Worm (Caenorhabditis elegans) whole organism, young adult: ENCODE results near the gene mboa-6.

Experiments
- B0035.1 ChIP-seq: sonication (generic microtip); optimal IDR thresholded peaks from 2 replicates; lab custom pipeline; 2016; ENCODE audit warnings: missing genetic modification characterization, mild to moderate bottlenecking, missing compliant biosample characterization, missing genotype, missing genetic modification reagents
- D2030.7 ChIP-seq: fragments of 200-800 bp; sonication (Bioruptor generic); IDR thresholded peaks from 2 replicates; pipeline ENCODE4 v1.3.6; 2022; ENCODE audit warnings: missing genetic modification reagents, missing genetic modification characterization, missing compliant biosample characterization
- F39B2.1 ChIP-seq: fragments of 200-800 bp; sonication (Bioruptor generic); IDR thresholded peaks from 2 replicates; pipeline ENCODE4 v1.3.6; 2022; ENCODE audit warnings: missing genetic modification reagents, missing genetic modification characterization, missing compliant biosample characterization
- F49E8.2 ChIP-seq: sonication (generic microtip); optimal IDR thresholded peaks from 3 replicates; lab custom pipeline; 2017; ENCODE audit warnings: missing genetic modification characterization, mild to moderate bottlenecking, missing compliant biosample characterization, antibody characterized with exemption, moderate library complexity; ENCODE audit not compliant: insufficient read depth
- F52B5.7 ChIP-seq: sonication (generic microtip); optimal IDR thresholded peaks from 2 replicates; lab custom pipeline; 2016; ENCODE audit warnings: mild to moderate bottlenecking, missing genetic modification characterization, missing compliant biosample characterization
- F57A8.1 ChIP-seq: fragments of 200-800 bp; sonication (Bioruptor generic); optimal IDR thresholded peaks from 2 replicates; lab custom pipeline; 2018; ENCODE audit warnings: mild to moderate bottlenecking, missing genetic modification characterization, moderate library complexity, missing compliant biosample characterization
- F57C9.4 ChIP-seq: sonication (generic microtip); optimal IDR thresholded peaks from 2 replicates; lab custom pipeline; 2017; ENCODE audit warnings: mild to moderate bottlenecking, missing genetic modification characterization, missing compliant biosample characterization
- K11D2.4 ChIP-seq: fragments of 200-800 bp; sonication (Bioruptor generic); IDR thresholded peaks from 2 replicates; pipeline ENCODE4 v1.3.6; 2022; ENCODE audit warnings: missing genetic modification reagents, missing genetic modification characterization, missing compliant biosample characterization
- K12H6.12 ChIP-seq: fragments of 200-800 bp; sonication (Bioruptor generic); optimal IDR thresholded peaks from 2 replicates; lab custom pipeline; 2018; ENCODE audit warnings: mild to moderate bottlenecking, missing genetic modification characterization, missing compliant biosample characterization
- T26A5.8 ChIP-seq: sonication (generic microtip); optimal IDR thresholded peaks from 2 replicates; lab custom pipeline; 2016; ENCODE audit warnings: missing genetic modification characterization, missing compliant biosample characterization
- Y53F4B.3 ChIP-seq: fragments of 200-800 bp; sonication (Bioruptor generic); IDR thresholded peaks from 2 replicates; pipeline ENCODE4 v1.3.6; 2022; ENCODE audit warnings: missing genetic modification reagents, missing genetic modification characterization, missing compliant biosample characterization
- Y67H2A.10 ChIP-seq: fragments of 200-800 bp; sonication (Bioruptor generic); conservative IDR thresholded peaks from 2 replicates; pipeline ENCODE4 v1.3.6; 2022; ENCODE audit warnings: missing genetic modification reagents, missing genetic modification characterization, missing compliant biosample characterization
- akir-1 ChIP-seq: fragments of 200-800 bp; sonication (Bioruptor generic); optimal IDR thresholded peaks from 2 replicates; lab custom pipeline; 2018; ENCODE audit warnings: mild to moderate bottlenecking, missing genetic modification characterization, moderate library complexity, missing compliant biosample characterization
- ama-1 ChIP-seq, 3 experiments: fragments of 150-350 bp in 1 of 3; sonication (generic microtip) in 2 of 3; optimal IDR thresholded peaks; 2 replicates each; lab custom pipeline; 2014 to 2018; ENCODE audit warnings: missing biosample characterization in 2 of 3, missing genetic modification characterization in 2 of 3, missing genetic modification reagents in 2 of 3
- aptf-3 ChIP-seq: fragments of 200-800 bp; sonication (Bioruptor generic); IDR thresholded peaks from 2 replicates; pipeline ENCODE4 v1.3.6; 2022; ENCODE audit warnings: missing genetic modification characterization, missing compliant biosample characterization
- atf-7 ChIP-seq: sonication (generic microtip); optimal IDR thresholded peaks from 2 replicates; lab custom pipeline; 2017; ENCODE audit warnings: mild to moderate bottlenecking, missing genetic modification characterization, missing compliant biosample characterization
- attf-3 ChIP-seq: fragments of 200-800 bp; sonication (Bioruptor generic); conservative IDR thresholded peaks from 2 replicates; pipeline ENCODE4 v1.3.6; 2022; ENCODE audit warnings: missing genetic modification reagents, missing genetic modification characterization, missing compliant biosample characterization
- attf-6 ChIP-seq: fragments of 200-800 bp; sonication (Bioruptor generic); IDR thresholded peaks from 2 replicates; pipeline ENCODE4 v1.3.6; 2022; ENCODE audit warnings: missing genetic modification reagents, missing genetic modification characterization, missing compliant biosample characterization
- bed-1 ChIP-seq: fragments of 200-800 bp; sonication (Bioruptor generic); IDR thresholded peaks from 2 replicates; pipeline ENCODE4 v1.3.6; 2022; ENCODE audit warnings: missing genetic modification reagents, missing genetic modification characterization, missing compliant biosample characterization
- bed-2 ChIP-seq: fragments of 200-800 bp; sonication (Bioruptor generic); IDR thresholded peaks from 2 replicates; pipeline ENCODE4 v1.3.6; 2022; ENCODE audit warnings: missing genetic modification reagents, missing genetic modification characterization, missing compliant biosample characterization
- ceh-27 ChIP-seq: fragments of 200-800 bp; sonication (Bioruptor generic); optimal IDR thresholded peaks from 2 replicates; lab custom pipeline; 2018; ENCODE audit warnings: mild to moderate bottlenecking, missing genetic modification characterization, moderate library complexity, missing compliant biosample characterization
- ceh-79 ChIP-seq: sonication (generic microtip); optimal IDR thresholded peaks from 2 replicates; lab custom pipeline; 2017; ENCODE audit warnings: mild to moderate bottlenecking, missing genetic modification characterization, missing compliant biosample characterization
- die-1 ChIP-seq: sonication (generic microtip); optimal IDR thresholded peaks from 2 replicates; lab custom pipeline; 2016; ENCODE audit warnings: missing genotype, mild to moderate bottlenecking, missing genetic modification characterization, missing compliant biosample characterization
- dpff-1 ChIP-seq: sonication (generic microtip); optimal IDR thresholded peaks from 2 replicates; lab custom pipeline; 2017; ENCODE audit warnings: mild to moderate bottlenecking, missing genetic modification characterization, missing compliant biosample characterization
- dpl-1 ChIP-seq: fragments of 150-350 bp; optimal IDR thresholded peaks from 2 replicates; lab custom pipeline; 2014; ENCODE audit warnings: missing biosample characterization, missing genetic modification reagents, missing genetic modification characterization
- egl-44 ChIP-seq: fragments of 200-800 bp; sonication (Bioruptor generic); IDR thresholded peaks from 2 replicates; pipeline ENCODE4 v1.3.6; 2022; ENCODE audit warnings: missing genetic modification reagents, missing genetic modification characterization, missing compliant biosample characterization
- ets-4 ChIP-seq: fragments of 200-800 bp; sonication (Bioruptor generic); optimal IDR thresholded peaks from 2 replicates; lab custom pipeline; 2018; ENCODE audit warnings: mild to moderate bottlenecking, missing genetic modification characterization, missing compliant biosample characterization
- hlh-12 ChIP-seq: sonication (generic microtip); optimal IDR thresholded peaks from 2 replicates; lab custom pipeline; 2016; ENCODE audit warnings: missing genetic modification characterization, missing compliant biosample characterization
- hlh-26 ChIP-seq: fragments of 200-800 bp; sonication (Bioruptor generic); conservative IDR thresholded peaks from 2 replicates; pipeline ENCODE4 v1.3.6; 2022; ENCODE audit warnings: missing genetic modification reagents, missing genetic modification characterization, missing compliant biosample characterization
- lag-1 ChIP-seq: fragments of 200-800 bp; sonication (Bioruptor generic); IDR thresholded peaks from 2 replicates; pipeline ENCODE4 v1.3.6; 2022; ENCODE audit warnings: missing genetic modification reagents, missing genetic modification characterization, missing compliant biosample characterization
- lin-26 ChIP-seq: fragments of 200-800 bp; sonication (Bioruptor generic); IDR thresholded peaks from 2 replicates; pipeline ENCODE4 v1.3.6; 2022; ENCODE audit warnings: missing genetic modification reagents, missing genetic modification characterization, missing compliant biosample characterization
- lin-40 ChIP-seq: sonication (generic microtip); optimal IDR thresholded peaks from 2 replicates; lab custom pipeline; 2016; ENCODE audit warnings: missing genetic modification characterization, mild to moderate bottlenecking, missing compliant biosample characterization, missing genotype, missing genetic modification reagents
- lin-54 ChIP-seq: fragments of 200-800 bp; sonication (Bioruptor generic); optimal IDR thresholded peaks from 2 replicates; lab custom pipeline; 2018; ENCODE audit warnings: mild to moderate bottlenecking, missing genetic modification characterization, missing compliant biosample characterization
- lsl-1 ChIP-seq: fragments of 200-800 bp; sonication (Bioruptor generic); optimal IDR thresholded peaks from 2 replicates; lab custom pipeline; 2018; ENCODE audit warnings: mild to moderate bottlenecking, missing genetic modification characterization, moderate library complexity, missing compliant biosample characterization
- mcd-1 ChIP-seq: fragments of 200-800 bp; sonication (Bioruptor generic); IDR thresholded peaks from 2 replicates; pipeline ENCODE4 v1.3.6; 2022; ENCODE audit warnings: missing genetic modification reagents, missing genetic modification characterization, missing compliant biosample characterization
- mes-4 ChIP-seq: sonication (generic microtip); optimal IDR thresholded peaks from 2 replicates; lab custom pipeline; 2016; ENCODE audit warnings: missing genotype, missing genetic modification characterization, missing compliant biosample characterization
- mxl-1 ChIP-seq: sonication (generic microtip); optimal IDR thresholded peaks from 2 replicates; lab custom pipeline; 2016; ENCODE audit warnings: missing genetic modification characterization, missing compliant biosample characterization
- nhr-120 ChIP-seq: fragments of 200-800 bp; sonication (Bioruptor generic); IDR thresholded peaks from 2 replicates; pipeline ENCODE4 v1.3.6; 2022; ENCODE audit warnings: missing genetic modification characterization, missing compliant biosample characterization
- nhr-27 ChIP-seq: fragments of 200-800 bp; sonication (Bioruptor generic); optimal IDR thresholded peaks from 2 replicates; lab custom pipeline; 2018; ENCODE audit warnings: mild to moderate bottlenecking, missing genetic modification characterization, moderate library complexity, missing compliant biosample characterization
- pbrm-1 ChIP-seq: fragments of 200-800 bp; sonication (Bioruptor generic); IDR thresholded peaks from 2 replicates; pipeline ENCODE4 v1.3.6; 2022; ENCODE audit warnings: missing genetic modification reagents, missing genetic modification characterization, missing compliant biosample characterization
- pha-4 ChIP-seq: fragments of 150-350 bp; sonication (generic microtip); optimal IDR thresholded peaks from 2 replicates; lab custom pipeline; 2014; ENCODE audit warnings: missing biosample characterization, missing genetic modification reagents, missing genetic modification characterization
- rcor-1 ChIP-seq: fragments of 200-800 bp; sonication (Bioruptor generic); IDR thresholded peaks from 2 replicates; pipeline ENCODE4 v1.3.6; 2022; ENCODE audit warnings: missing genetic modification reagents, missing genetic modification characterization, missing compliant biosample characterization
- sea-2 ChIP-seq: fragments of 200-800 bp; sonication (Bioruptor generic); IDR thresholded peaks from 2 replicates; pipeline ENCODE4 v1.3.6; 2022; ENCODE audit warnings: missing genetic modification characterization, missing compliant biosample characterization
- snpc-1.3 ChIP-seq: sonication (generic microtip); optimal IDR thresholded peaks from 2 replicates; lab custom pipeline; 2017; ENCODE audit warnings: missing genetic modification characterization, mild to moderate bottlenecking, missing compliant biosample characterization, antibody characterized with exemption, moderate library complexity, missing genotype, missing genetic modification reagents; ENCODE audit not compliant: insufficient read depth
- snpc-4 ChIP-seq, 5 experiments: fragments of 150-350 bp in 1 of 5; sonication (generic microtip) in 4 of 5; optimal IDR thresholded peaks; 2 replicates each; lab custom pipeline; 2014 to 2018; ENCODE audit warnings: missing genetic modification characterization in 5 of 5, missing biosample characterization in 3 of 5, antibody characterized with exemption in 2 of 5, mild to moderate bottlenecking in 2 of 5, missing compliant biosample characterization in 2 of 5, missing genotype in 2 of 5, moderate library complexity in 2 of 5, missing genetic modification reagents in 1 of 5
- ztf-3 ChIP-seq: fragments of 200-800 bp; sonication (Bioruptor generic); optimal IDR thresholded peaks from 2 replicates; lab custom pipeline; 2018; ENCODE audit warnings: mild to moderate bottlenecking, missing genetic modification characterization, missing compliant biosample characterization

Gene mboa-6

ce11 chrIII:1923419-1924318 lies 38.1 kb downstream of the mboa-6 start (continued):
- 0 out of 2 replicates have a peak, but pooled peaks have one; percentile 8 for TF ChIP-seq egl-44 (GFP tag; lab: Robert Waterston, UW)
- no peak for TF ChIP-seq sea-2 (GFP tag; lab: Robert Waterston, UW)
- TF ChIP-seq mes-4 (tag; lab: Kevin White, UChicago): no peak
- TF ChIP-seq atf-7: peak; percentile 85
- TF ChIP-seq bed-2 (GFP tag; lab: Robert Waterston, UW): no peak
- no peak for TF ChIP-seq bed-1 (GFP tag; lab: Robert Waterston, UW)
- TF ChIP-seq pha-4 (tag; lab: Kevin White, UChicago): no peak
- peak; percentile 89 for TF ChIP-seq K11D2.4 (GFP tag; lab: Robert Waterston, UW)
- TF ChIP-seq F39B2.1 (GFP tag; lab: Robert Waterston, UW): no peak
- peak; percentile 15; the same call in 1 of the 2 replicates for TF ChIP-seq rcor-1 (GFP tag; lab: Robert Waterston, UW)
- no peak for TF ChIP-seq D2030.7
- TF ChIP-seq attf-3 (GFP tag; lab: Robert Waterston, UW): 0 out of 2 replicates have a peak, but pooled peaks have one; percentile 48
- no peak for TF ChIP-seq aptf-3 (GFP tag; lab: Robert Waterston, UW)
- no peak for TF ChIP-seq lsl-1 (GFP tag; lab: Kevin White, UChicago)
- TF ChIP-seq pbrm-1: 0 out of 2 replicates have a peak, but pooled peaks have one; percentile 33
- no peak for TF ChIP-seq attf-6
- no peak for TF ChIP-seq F57A8.1 (GFP tag; lab: Kevin White, UChicago)
- TF ChIP-seq akir-1 (GFP tag; lab: Kevin White, UChicago): no peak
- peak; percentile 79 for TF ChIP-seq lin-26 (GFP tag; lab: Robert Waterston, UW)
- TF ChIP-seq ets-4 (GFP tag; lab: Kevin White, UChicago): no peak
- peak; percentile 92 for TF ChIP-seq K12H6.12 (tag; lab: Kevin White, UChicago)
- TF ChIP-seq mcd-1 (GFP tag; lab: Robert Waterston, UW): peak; percentile 75
- peak; percentile 30 for TF ChIP-seq dpl-1 (GFP tag; lab: Kevin White, UChicago)
- TF ChIP-seq lag-1 (GFP tag; lab: Robert Waterston, UW): 0 out of 2 replicates have a peak, but pooled peaks have one; percentile 22
- no peak for TF ChIP-seq F57C9.4 (tag; lab: Kevin White, UChicago)
- TF ChIP-seq mxl-1 (tag; lab: Kevin White, UChicago): no peak
- no peak for TF ChIP-seq F49E8.2 (tag; lab: Kevin White, UChicago)
- peak; percentile 36 for TF ChIP-seq lin-54 (GFP tag; lab: Kevin White, UChicago)
- TF ChIP-seq lin-40: peak; percentile 93
- peak; percentile 7 for TF ChIP-seq nhr-27 (tag; lab: Kevin White, UChicago)
- TF ChIP-seq T26A5.8 (tag; lab: Kevin White, UChicago): no peak
- 0 out of 2 replicates have a peak, but pooled peaks have one; percentile 16 for TF ChIP-seq Y67H2A.10 (GFP tag; lab: Robert Waterston, UW)
- TF ChIP-seq die-1 (tag; lab: Kevin White, UChicago): peak; percentile 49
- no peak for TF ChIP-seq ceh-79 (tag; lab: Kevin White, UChicago)
- no peak for TF ChIP-seq dpff-1 (tag; lab: Kevin White, UChicago)
- no peak for TF ChIP-seq Y53F4B.3 (GFP tag; lab: Robert Waterston, UW)
- no peak for TF ChIP-seq hlh-26 (GFP tag; lab: Robert Waterston, UW)
- TF ChIP-seq hlh-12 (tag; lab: Kevin White, UChicago): no peak
- peak; percentile 52 for TF ChIP-seq B0035.1 (tag; lab: Kevin White, UChicago)
- TF ChIP-seq ceh-27: peak; percentile 93
- peak; percentile 76 for TF ChIP-seq ztf-3 (GFP tag; lab: Kevin White, UChicago)
- TF ChIP-seq F52B5.7 (tag; lab: Kevin White, UChicago): peak; percentile 27
- no peak for TF ChIP-seq ama-1 (optimal IDR thresholded peaks at IDR 0.05; lab: Kevin White, UChicago)
- TF ChIP-seq ama-1 (GFP tag; optimal IDR thresholded peaks at IDR 0.05; lab: Kevin White, UChicago): no peak
- TF ChIP-seq snpc-1.3 (tag; lab: Kevin White, UChicago): no peak
- no peak for TF ChIP-seq snpc-4 (GFP tag; optimal IDR thresholded peaks at IDR 0.05; lab: Kevin White, UChicago)
- peak in 2 of 4 experiments; percentile 32 to 38 for TF ChIP-seq snpc-4 (tag; optimal IDR thresholded peaks at IDR 0.05; lab: Kevin White, UChicago)
- no peak for TF ChIP-seq nhr-120 (GFP tag; lab: Robert Waterston, UW)
